Worm (Caenorhabditis elegans) whole organism, early embryonic: ENCODE data around the gene gly-6.
A peak's percentile ranks its signal among the peaks of the same experiment; 100 is the strongest.

Source experiments
- B0310.2 ChIP-seq: sonication (generic microtip); optimal IDR thresholded peaks from 2 replicates; lab custom pipeline; 2016; ENCODE audit warnings: mild to moderate bottlenecking, missing genetic modification characterization, missing compliant biosample characterization
- aly-1 ChIP-seq: sonication (generic microtip); optimal IDR thresholded peaks from 2 replicates; lab custom pipeline; 2016; ENCODE audit warnings: missing genetic modification characterization, missing compliant biosample characterization
- ama-1 ChIP-seq: fragments of 150-350 bp; optimal IDR thresholded peaks from 2 replicates; lab custom pipeline; 2014
- flt-1 ChIP-seq: fragments of 200-800 bp; sonication (Bioruptor generic); IDR thresholded peaks from 2 replicates; pipeline ENCODE4 v1.3.6; 2022; ENCODE audit warnings: missing genetic modification characterization, missing compliant biosample characterization
- hmg-4 ChIP-seq: fragments of 200-800 bp; sonication (Bioruptor generic); optimal IDR thresholded peaks from 2 replicates; lab custom pipeline; 2018; ENCODE audit warnings: mild to moderate bottlenecking, missing genetic modification characterization, missing compliant biosample characterization
- hnd-1 ChIP-seq: sonication (generic microtip); optimal IDR thresholded peaks from 2 replicates; lab custom pipeline; 2016; ENCODE audit warnings: missing genetic modification characterization, missing compliant biosample characterization
- pes-1 ChIP-seq: fragments of 200-800 bp; sonication (Bioruptor generic); IDR thresholded peaks from 2 replicates; pipeline ENCODE4 v1.3.6; 2022; ENCODE audit warnings: missing genetic modification reagents, missing genetic modification characterization, missing compliant biosample characterization
- sea-1 ChIP-seq: fragments of 200-800 bp; sonication (Bioruptor generic); conservative IDR thresholded peaks from 2 replicates; pipeline ENCODE4 v1.3.6; 2022; ENCODE audit warnings: missing genetic modification characterization, missing compliant biosample characterization
- tbx-11 ChIP-seq: fragments of 200-800 bp; sonication (Bioruptor generic); IDR thresholded peaks from 2 replicates; pipeline ENCODE4 v1.3.6; 2022; ENCODE audit warnings: missing genetic modification characterization, missing compliant biosample characterization

- TF ChIP-seq flt-1 (GFP tag; lab: Robert Waterston, UW) (no peak; the same call in 1 of the 2 replicates), ama-1 (lab: Kevin White, UChicago) (no peak), pes-1 (GFP tag; lab: Robert Waterston, UW) (peak; percentile 49; the same call in 1 of the 2 replicates), B0310.2 (tag; lab: Kevin White, UChicago) (peak; percentile 41), hnd-1 (tag; lab: Kevin White, UChicago) (no peak), tbx-11 (GFP tag; lab: Robert Waterston, UW) (no peak), sea-1 (GFP tag; lab: Robert Waterston, UW) (peak; percentile 83; the same call in 1 of the 2 replicates), aly-1 (peak; percentile 78), hmg-4 (GFP tag; lab: Kevin White, UChicago) (peak; percentile 80)
These were observed 50.5 kb downstream of the gly-6 start, which contains the start of gene sup-26 for ce11 chrIII:4280215-4281173.
